Fruit fly (Drosophila melanogaster) whole organism, embryonic: ENCODE measurements around the gene tbrd-1.

Experiments used
- Ada2b ChIP-seq: fragments of 200-800 bp; sonication (Bioruptor generic); IDR thresholded peaks from 2 replicates; pipeline ENCODE4 v1.3.6; 2022; ENCODE audit warnings: missing biosample characterization, missing genetic modification characterization
- CG1024 ChIP-seq: fragments of 200-800 bp; sonication (Bioruptor generic); IDR thresholded peaks from 2 replicates; pipeline ENCODE4 v1.3.6; 2022; ENCODE audit warnings: missing biosample characterization, missing genetic modification characterization
- CG12769 ChIP-seq: fragments of 200-800 bp; sonication (Bioruptor generic); optimal IDR thresholded peaks from 2 replicates; lab custom pipeline; 2019; ENCODE audit warnings: missing biosample characterization, mild to moderate bottlenecking, missing genetic modification characterization, moderate library complexity
- CG13123 ChIP-seq: fragments of 200-800 bp; sonication (Bioruptor generic); optimal IDR thresholded peaks from 2 replicates; lab custom pipeline; 2016; ENCODE audit warnings: missing biosample characterization, missing genetic modification characterization
- CG14710 ChIP-seq: fragments of 200-800 bp; sonication (Bioruptor generic); optimal IDR thresholded peaks from 3 replicates; lab custom pipeline; 2019; ENCODE audit warnings: missing biosample characterization, mild to moderate bottlenecking, missing genetic modification characterization, moderate library complexity
- CG14965 ChIP-seq: fragments of 200-800 bp; sonication (Bioruptor generic); optimal IDR thresholded peaks from 2 replicates; lab custom pipeline; 2016; ENCODE audit warnings: missing biosample characterization, missing genetic modification characterization, borderline replicate concordance
- CG2199 ChIP-seq: fragments of 200-800 bp; sonication (Bioruptor generic); IDR thresholded peaks from 3 replicates; pipeline ENCODE4 v1.3.6; 2022; ENCODE audit warnings: missing biosample characterization, missing genetic modification characterization
- CG3281 ChIP-seq: fragments of 200-800 bp; sonication (Bioruptor generic); optimal IDR thresholded peaks from 3 replicates; lab custom pipeline; 2017; ENCODE audit warnings: missing biosample characterization, mild to moderate bottlenecking, missing genetic modification characterization
- CG34224 ChIP-seq: fragments of 200-800 bp; sonication (Bioruptor generic); IDR thresholded peaks from 3 replicates; pipeline ENCODE4 v1.3.6; 2022; ENCODE audit warnings: missing biosample characterization, missing genetic modification characterization; ENCODE audit not compliant: partially characterized antibody
- CG34376 ChIP-seq: fragments of 200-800 bp; sonication (Bioruptor generic); optimal IDR thresholded peaks from 2 replicates; lab custom pipeline; 2018; ENCODE audit warnings: missing biosample characterization, mild to moderate bottlenecking, missing genetic modification characterization
- CG5245 ChIP-seq: fragments of 200-800 bp; sonication (Bioruptor generic); optimal IDR thresholded peaks from 3 replicates; lab custom pipeline; 2016; ENCODE audit warnings: missing biosample characterization, missing genetic modification characterization
- CG7963 ChIP-seq: fragments of 200-800 bp; sonication (Bioruptor generic); IDR thresholded peaks from 3 replicates; pipeline ENCODE4 v1.3.6; 2022; ENCODE audit warnings: missing biosample characterization, missing genetic modification characterization; ENCODE audit not compliant: partially characterized antibody
- CG7987 ChIP-seq: fragments of 200-800 bp; sonication (Bioruptor generic); optimal IDR thresholded peaks from 2 replicates; lab custom pipeline; 2018; ENCODE audit warnings: missing biosample characterization, mild to moderate bottlenecking, missing genetic modification characterization, moderate library complexity
- Chrac-16 ChIP-seq: fragments of 200-800 bp; sonication (Bioruptor generic); optimal IDR thresholded peaks from 3 replicates; lab custom pipeline; 2016; ENCODE audit warnings: missing biosample characterization, missing genetic modification characterization
- D ChIP-seq, 2 experiments: fragments of 200-800 bp in 1 of 2; fragments of >200 bp in 1 of 2; sonication (Bioruptor generic) in 1 of 2; optimal IDR thresholded peaks; 2 replicates in 1 of 2; 3 replicates in 1 of 2; lab custom pipeline; 2017; ENCODE audit warnings: mild to moderate bottlenecking in 1 of 2, missing biosample characterization in 1 of 2, missing genetic modification characterization in 1 of 2, missing genetic modification reagents in 1 of 2
- D19A ChIP-seq: fragments of 200-800 bp; optimal IDR thresholded peaks from 3 replicates; lab custom pipeline; 2019; ENCODE audit warnings: missing biosample characterization, mild to moderate bottlenecking, missing genetic modification characterization, moderate library complexity
- Dek ChIP-seq: fragments of 200-800 bp; sonication (Bioruptor generic); optimal IDR thresholded peaks from 3 replicates; lab custom pipeline; 2019; ENCODE audit warnings: missing biosample characterization, mild to moderate bottlenecking, missing genetic modification characterization, moderate library complexity
- Ets97D ChIP-seq: fragments of 200-800 bp; sonication (Bioruptor generic); optimal IDR thresholded peaks from 3 replicates; lab custom pipeline; 2016; ENCODE audit warnings: missing biosample characterization, missing genetic modification characterization
- Gug ChIP-seq: fragments of 200-800 bp; sonication (Bioruptor generic); IDR thresholded peaks from 4 replicates; pipeline ENCODE4 v1.3.6; 2022; ENCODE audit warnings: missing biosample characterization, missing genetic modification characterization
- HLH4C ChIP-seq: fragments of 200-800 bp; sonication (Bioruptor generic); IDR thresholded peaks from 3 replicates; pipeline ENCODE4 v1.3.6; 2022; ENCODE audit warnings: missing biosample characterization, missing genetic modification characterization; ENCODE audit not compliant: partially characterized antibody
- Hr39 ChIP-seq: fragments of >200 bp; optimal IDR thresholded peaks from 2 replicates; lab custom pipeline; 2017
- Hsf ChIP-seq: fragments of 200-800 bp; sonication (Bioruptor generic); optimal IDR thresholded peaks from 3 replicates; lab custom pipeline; 2016; ENCODE audit warnings: missing biosample characterization, missing genetic modification characterization
- MESR4 ChIP-seq: fragments of 200-800 bp; sonication (Bioruptor generic); optimal IDR thresholded peaks from 2 replicates; lab custom pipeline; 2018; ENCODE audit warnings: missing biosample characterization, mild to moderate bottlenecking, missing genetic modification characterization, moderate library complexity
- Optix ChIP-seq: fragments of 200-800 bp; sonication (Bioruptor generic); IDR thresholded peaks from 3 replicates; pipeline ENCODE4 v1.3.6; 2022; ENCODE audit warnings: missing biosample characterization, missing genetic modification characterization
- Ravus ChIP-seq: fragments of 200-800 bp; sonication (Bioruptor generic); IDR thresholded peaks from 2 replicates; pipeline ENCODE4 v1.3.6; 2022; ENCODE audit warnings: missing biosample characterization, missing genetic modification characterization
- Scr ChIP-seq: fragments of 200-800 bp; sonication (Bioruptor generic); IDR thresholded peaks from 2 replicates; pipeline ENCODE4 v1.3.6; 2022; ENCODE audit warnings: missing biosample characterization, missing genetic modification characterization; ENCODE audit not compliant: partially characterized antibody
- Spps ChIP-seq: fragments of 200-800 bp; sonication (Bioruptor generic); optimal IDR thresholded peaks from 2 replicates; lab custom pipeline; 2018; ENCODE audit warnings: missing biosample characterization, mild to moderate bottlenecking, missing genetic modification characterization
- Xbp1 ChIP-seq: fragments of 200-800 bp; sonication (Bioruptor generic); optimal IDR thresholded peaks from 3 replicates; lab custom pipeline; 2016; ENCODE audit warnings: missing biosample characterization, mild to moderate bottlenecking, missing genetic modification characterization
- ac ChIP-seq: fragments of 200-800 bp; sonication (Bioruptor generic); optimal IDR thresholded peaks from 3 replicates; lab custom pipeline; 2017; ENCODE audit warnings: missing biosample characterization, mild to moderate bottlenecking, missing genetic modification characterization
- bigmax ChIP-seq: fragments of 200-800 bp; sonication (Bioruptor generic); optimal IDR thresholded peaks from 2 replicates; lab custom pipeline; 2018; ENCODE audit warnings: missing biosample characterization, mild to moderate bottlenecking, missing genetic modification characterization
- chif ChIP-seq, 2 experiments: fragments of 200-800 bp; sonication (Bioruptor generic); optimal IDR thresholded peaks; 3 replicates each; lab custom pipeline; 2016; ENCODE audit warnings: missing biosample characterization in 2 of 2, missing genetic modification characterization in 2 of 2
- chinmo ChIP-seq: fragments of 200-800 bp; sonication (Bioruptor generic); IDR thresholded peaks from 4 replicates; pipeline ENCODE4 v1.3.6; 2022; ENCODE audit warnings: missing biosample characterization, missing genetic modification characterization; ENCODE audit not compliant: partially characterized antibody
- cwo ChIP-seq: fragments of 200-800 bp; sonication (Bioruptor generic); optimal IDR thresholded peaks from 3 replicates; lab custom pipeline; 2017; ENCODE audit warnings: missing biosample characterization, missing genetic modification characterization, mild to moderate bottlenecking, moderate library complexity, missing genetic modification reagents
- emc ChIP-seq: fragments of 200-800 bp; sonication (Bioruptor generic); optimal IDR thresholded peaks from 2 replicates; lab custom pipeline; 2016; ENCODE audit warnings: missing biosample characterization, missing genetic modification characterization
- en ChIP-seq: fragments of 200-800 bp; sonication (Bioruptor generic); optimal IDR thresholded peaks from 2 replicates; lab custom pipeline; 2016; ENCODE audit warnings: missing biosample characterization, missing genetic modification characterization
- ewg ChIP-seq: fragments of 200-800 bp; sonication (Bioruptor generic); optimal IDR thresholded peaks from 3 replicates; lab custom pipeline; 2017; ENCODE audit warnings: mild to moderate bottlenecking, missing biosample characterization, missing genetic modification reagents, missing genetic modification characterization
- hb ChIP-seq: fragments of 200-800 bp; sonication (Bioruptor generic); IDR thresholded peaks from 3 replicates; pipeline ENCODE4 v1.3.6; 2022; ENCODE audit warnings: missing biosample characterization, missing genetic modification characterization; ENCODE audit not compliant: partially characterized antibody
- knrl ChIP-seq: fragments of 200-800 bp; sonication (Bioruptor generic); IDR thresholded peaks from 3 replicates; pipeline ENCODE4 v1.3.6; 2022; ENCODE audit warnings: missing biosample characterization, missing genetic modification characterization; ENCODE audit not compliant: partially characterized antibody
- lab ChIP-seq: fragments of 200-800 bp; sonication (Bioruptor generic); optimal IDR thresholded peaks from 3 replicates; lab custom pipeline; 2017; ENCODE audit warnings: missing biosample characterization, missing genetic modification characterization, mild to moderate bottlenecking, moderate library complexity, missing genetic modification reagents
- lbe ChIP-seq: fragments of 200-800 bp; sonication (Bioruptor generic); optimal IDR thresholded peaks from 2 replicates; lab custom pipeline; 2016; ENCODE audit warnings: missing biosample characterization, mild to moderate bottlenecking, missing genetic modification characterization
- mirr ChIP-seq: fragments of 200-800 bp; sonication (Bioruptor generic); optimal IDR thresholded peaks from 3 replicates; lab custom pipeline; 2018; ENCODE audit warnings: missing biosample characterization, mild to moderate bottlenecking, missing genetic modification characterization
- odd ChIP-seq: fragments of 200-800 bp; sonication (Bioruptor generic); optimal IDR thresholded peaks from 2 replicates; lab custom pipeline; 2017; ENCODE audit warnings: missing biosample characterization, mild to moderate bottlenecking, missing genetic modification characterization
- prd ChIP-seq, 3 experiments: fragments of >200 bp in 2 of 3; fragments of 200-800 bp in 1 of 3; sonication (Bioruptor generic) in 1 of 3; optimal IDR thresholded peaks in 2 of 3; IDR thresholded peaks in 1 of 3; 2 replicates in 2 of 3; 3 replicates in 1 of 3; pipeline versions ENCODE4 v1.3.6 to Lab custom; 2017 to 2022; ENCODE audit warnings: missing biosample characterization in 1 of 3, missing genetic modification characterization in 1 of 3
- sna ChIP-seq: fragments of 200-800 bp; sonication (Bioruptor generic); IDR thresholded peaks from 2 replicates; pipeline ENCODE4 v1.3.6; 2022; ENCODE audit warnings: missing biosample characterization, missing genetic modification characterization; ENCODE audit not compliant: partially characterized antibody
- tll ChIP-seq, 2 experiments: fragments of 200-800 bp in 1 of 2; fragments of >200 bp in 1 of 2; sonication (Bioruptor generic) in 1 of 2; optimal IDR thresholded peaks; 2 replicates each; lab custom pipeline; 2017 to 2019; ENCODE audit warnings: missing biosample characterization in 2 of 2, missing genetic modification characterization in 2 of 2, mild to moderate bottlenecking in 1 of 2, moderate library complexity in 1 of 2
- vvl ChIP-seq: fragments of 200-800 bp; sonication (Bioruptor generic); IDR thresholded peaks from 2 replicates; pipeline ENCODE4 v1.3.6; 2022; ENCODE audit warnings: missing biosample characterization, missing genetic modification characterization

Gene tbrd-1

DNA sequence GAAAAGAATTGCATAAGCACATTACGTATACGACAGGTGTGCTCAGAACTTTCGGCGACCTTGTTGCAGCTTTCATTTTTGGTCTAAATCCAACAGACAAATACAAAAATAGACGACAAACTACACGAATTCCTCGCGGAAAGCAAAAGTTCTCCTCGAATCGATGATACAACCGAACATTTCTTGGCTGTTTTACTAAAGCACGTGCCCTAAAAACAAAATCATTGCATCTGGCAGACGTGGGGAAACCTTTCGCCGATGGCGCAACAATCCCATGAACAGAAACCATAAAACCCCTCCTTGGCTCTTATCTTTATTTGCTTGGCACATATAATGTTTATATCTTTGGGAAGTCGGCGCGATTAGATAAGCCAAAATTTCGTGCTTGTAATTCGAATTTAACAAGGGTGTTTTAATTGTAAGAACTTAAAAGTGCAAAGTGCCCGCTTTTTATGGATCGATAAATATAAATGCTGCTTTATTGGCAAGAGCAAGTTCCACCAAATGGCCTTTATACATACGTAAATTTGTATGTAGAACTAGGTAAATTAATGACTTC lies 45.3 kb upstream of the tbrd-1 start (continued):
- TF ChIP-seq sna (GFP tag; lab: Robert Waterston, UW) = no peak
- peak; percentile 39 for TF ChIP-seq cwo (GFP tag; lab: Kevin White, UChicago)
- no peak for TF ChIP-seq lbe (GFP tag; lab: Kevin White, UChicago)
- no peak for TF ChIP-seq emc (GFP tag; lab: Kevin White, UChicago)
- no peak for TF ChIP-seq CG7963 (GFP tag; lab: Robert Waterston, UW)
- peak; percentile 40 for TF ChIP-seq CG12769 (tag; lab: Kevin White, UChicago)
- TF ChIP-seq prd (optimal IDR thresholded peaks at IDR 0.05; lab: Kevin White, UChicago) = no peak
- no peak for TF ChIP-seq prd (GFP tag; IDR thresholded peaks at IDR 0.05; lab: Robert Waterston, UW)
- TF ChIP-seq odd (GFP tag; lab: Kevin White, UChicago) = no peak
- no peak for TF ChIP-seq Hr39
- TF ChIP-seq CG14710 (tag; lab: Kevin White, UChicago) = no peak
- TF ChIP-seq mirr (GFP tag; lab: Kevin White, UChicago) = peak; percentile 42
- TF ChIP-seq chinmo (GFP tag; lab: Robert Waterston, UW) = no peak
- no peak for TF ChIP-seq CG3281 (GFP tag; lab: Kevin White, UChicago)
- no peak for TF ChIP-seq D (optimal IDR thresholded peaks at IDR 0.05; lab: Kevin White, UChicago)
- no peak for TF ChIP-seq D (GFP tag; optimal IDR thresholded peaks at IDR 0.05; lab: Kevin White, UChicago)
- no peak for TF ChIP-seq CG7987
- no peak for TF ChIP-seq Scr (GFP tag; lab: Robert Waterston, UW)
- no peak for TF ChIP-seq Optix
- no peak for TF ChIP-seq CG14965 (GFP tag; lab: Kevin White, UChicago)
- TF ChIP-seq Hsf (GFP tag; lab: Kevin White, UChicago) = no peak
- no peak for TF ChIP-seq CG1024 (GFP tag; lab: Robert Waterston, UW)
- peak; percentile 77 for TF ChIP-seq CG34376 (GFP tag; lab: Kevin White, UChicago)
- no peak for TF ChIP-seq Ada2b (GFP tag; lab: Robert Waterston, UW)
- no peak for TF ChIP-seq ewg (GFP tag; lab: Kevin White, UChicago)
- no peak for TF ChIP-seq knrl (GFP tag; lab: Robert Waterston, UW)
- TF ChIP-seq chif (GFP tag; optimal IDR thresholded peaks at IDR 0.05; lab: Kevin White, UChicago) = no peak
- TF ChIP-seq en (GFP tag; lab: Kevin White, UChicago) = no peak
- TF ChIP-seq Gug (GFP tag; lab: Robert Waterston, UW) = no peak
- no peak for TF ChIP-seq lab (GFP tag; lab: Kevin White, UChicago)
- TF ChIP-seq tll (GFP tag; optimal IDR thresholded peaks at IDR 0.05; lab: Kevin White, UChicago) = no peak
- no peak for TF ChIP-seq D19A
- no peak for TF ChIP-seq Dek (tag; lab: Kevin White, UChicago)
- TF ChIP-seq vvl = no peak

DNA sequence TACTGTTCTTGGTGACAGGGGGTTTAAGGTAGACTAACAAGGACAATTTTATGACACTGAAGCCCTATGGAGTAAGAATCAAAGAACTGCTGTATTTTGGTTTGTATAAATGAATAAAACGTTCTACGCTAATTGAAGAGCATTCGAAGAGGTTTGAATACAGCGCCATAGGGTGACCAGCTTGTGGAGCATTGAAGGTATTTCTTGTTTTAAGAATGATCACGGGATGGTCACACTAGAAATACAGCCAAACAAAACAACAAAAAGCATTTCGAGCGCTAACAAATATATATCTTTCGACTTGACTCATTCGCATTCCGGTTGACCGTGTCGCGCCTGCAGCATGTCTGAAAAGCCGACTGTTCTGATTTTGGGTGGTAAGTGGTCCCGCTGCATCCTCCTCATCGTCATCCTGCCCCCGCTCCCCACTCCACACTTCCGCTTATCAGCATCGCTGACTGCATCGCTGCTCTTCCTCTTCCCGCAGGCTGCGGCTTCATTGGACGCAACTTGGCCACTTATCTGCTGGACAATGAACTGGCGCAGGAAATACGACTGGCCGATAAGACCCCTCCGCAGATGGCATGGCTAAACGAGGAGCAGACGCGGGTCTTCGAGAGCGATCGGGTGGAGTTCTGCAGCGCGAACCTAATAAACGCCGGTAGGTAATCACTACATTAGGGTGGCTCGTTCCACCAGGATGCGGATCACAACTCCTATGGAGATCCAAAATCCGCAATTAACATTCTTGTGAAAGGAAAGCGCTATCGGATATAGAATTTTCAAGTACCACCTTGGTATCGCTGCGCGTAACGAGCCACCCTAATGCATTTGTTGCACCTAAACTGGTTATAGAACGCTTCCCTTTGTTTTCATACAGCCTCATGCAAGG lies 40.6 kb upstream of the tbrd-1 start, which contains the start of gene CG5854:
Gene CG5854, plus strand, starts transcription at position 229 of the 892 bp plus-strand sequence.
- TF ChIP-seq CG2199 (GFP tag; lab: Robert Waterston, UW) = no peak
- TF ChIP-seq Chrac-16 (GFP tag; lab: Kevin White, UChicago) = peak; percentile 64
- no peak for TF ChIP-seq CG34224 (GFP tag; lab: Robert Waterston, UW)
- TF ChIP-seq CG5245 (GFP tag; lab: Kevin White, UChicago) = peak; percentile 64
- peak; percentile 60 for TF ChIP-seq Ets97D (GFP tag; lab: Kevin White, UChicago)
- TF ChIP-seq Spps = peak; percentile 29
- peak; percentile 79 for TF ChIP-seq Xbp1 (GFP tag; lab: Kevin White, UChicago)
- TF ChIP-seq Ravus = no peak; the same call in 1 of the 2 replicates
- no peak for TF ChIP-seq HLH4C (GFP tag; lab: Robert Waterston, UW)
- peak; percentile 93 for TF ChIP-seq bigmax
- TF ChIP-seq CG13123 = peak; percentile 54
- TF ChIP-seq hb (GFP tag; lab: Robert Waterston, UW) = no peak
- TF ChIP-seq ac (GFP tag; lab: Kevin White, UChicago) = no peak
- peak; percentile 86 for TF ChIP-seq MESR4 (GFP tag; lab: Kevin White, UChicago)
